Worm (Caenorhabditis elegans) whole organism, L2 larva: ENCODE results near the gene Y60C6A.2.

Source experiments
- R02D3.7 ChIP-seq: fragments of 150-350 bp; optimal IDR thresholded peaks from 2 replicates; lab custom pipeline; 2014; ENCODE audit warnings: missing biosample characterization, missing genetic modification characterization
- ceh-16 ChIP-seq: fragments of 150-350 bp; optimal IDR thresholded peaks from 2 replicates; lab custom pipeline; 2014; ENCODE audit warnings: missing biosample characterization, missing genetic modification characterization
- egl-27 ChIP-seq: sonication (generic microtip); optimal IDR thresholded peaks from 3 replicates; lab custom pipeline; 2017; ENCODE audit warnings: missing biosample characterization, missing genetic modification reagents, missing genetic modification characterization
- lsy-2 ChIP-seq, 2 experiments: fragments of 150-350 bp in 1 of 2; sonication (generic microtip) in 1 of 2; optimal IDR thresholded peaks; 2 replicates each; lab custom pipeline; 2014 to 2017; ENCODE audit warnings: missing biosample characterization in 2 of 2, missing genetic modification characterization in 2 of 2
- nhr-11 ChIP-seq: fragments of 150-350 bp; optimal IDR thresholded peaks from 2 replicates; lab custom pipeline; 2014; ENCODE audit warnings: missing biosample characterization, missing genetic modification characterization
- nhr-6 ChIP-seq: fragments of 150-350 bp; optimal IDR thresholded peaks from 2 replicates; lab custom pipeline; 2014; ENCODE audit warnings: missing biosample characterization, missing genetic modification characterization
- sma-9 ChIP-seq, 2 experiments: fragments of 150-350 bp in 1 of 2; sonication (generic microtip) in 1 of 2; optimal IDR thresholded peaks; 2 replicates each; lab custom pipeline; 2014 to 2016; ENCODE audit warnings: missing genetic modification characterization in 2 of 2, mild to moderate bottlenecking in 1 of 2, missing biosample characterization in 1 of 2, missing compliant biosample characterization in 1 of 2, missing genetic modification reagents in 1 of 2, moderate library complexity in 1 of 2
- snpc-4 ChIP-seq: fragments of 150-350 bp; optimal IDR thresholded peaks from 2 replicates; lab custom pipeline; 2014; ENCODE audit warnings: missing biosample characterization, missing genetic modification characterization
- unc-39 ChIP-seq: fragments of 150-350 bp; optimal IDR thresholded peaks from 2 replicates; lab custom pipeline; 2014; ENCODE audit warnings: missing biosample characterization, missing genetic modification characterization

- no peak for TF ChIP-seq sma-9 (GFP tag; optimal IDR thresholded peaks at IDR 0.05; lab: Kevin White, UChicago)
- no peak for TF ChIP-seq sma-9 (tag; optimal IDR thresholded peaks at IDR 0.05; lab: Kevin White, UChicago)
- TF ChIP-seq nhr-6 (tag; lab: Kevin White, UChicago), result no peak
- TF ChIP-seq ceh-16 (tag; lab: Kevin White, UChicago), result no peak
- TF ChIP-seq unc-39 (tag; lab: Kevin White, UChicago), result no peak
- no peak for TF ChIP-seq lsy-2 (tag; optimal IDR thresholded peaks at IDR 0.05; lab: Kevin White, UChicago)
- TF ChIP-seq egl-27 (tag; lab: Kevin White, UChicago), result no peak
- no peak for TF ChIP-seq nhr-11
- TF ChIP-seq snpc-4 (tag; lab: Kevin White, UChicago), result no peak
- TF ChIP-seq R02D3.7, result no peak
These were observed at the start of gene Y60C6A.2, which contains the start of gene Y60C6A.3 for ce11 chrV:4785333-4785852.
